Worm (Caenorhabditis elegans) whole organism, L1 larva: Measurements from ENCODE around the gene Y17G9B.2.
A peak's percentile ranks its signal among the peaks of the same experiment; 100 is the strongest.

Experiments used
- F16B12.6 ChIP-seq: fragments of 150-350 bp; optimal IDR thresholded peaks from 2 replicates; lab custom pipeline; 2014; ENCODE audit warnings: missing biosample characterization, missing genetic modification characterization
- alr-1 ChIP-seq: fragments of 200-800 bp; sonication (Bioruptor generic); optimal IDR thresholded peaks from 2 replicates; lab custom pipeline; 2018; ENCODE audit warnings: borderline replicate concordance, mild to moderate bottlenecking, missing genetic modification characterization, missing compliant biosample characterization
- blmp-1 ChIP-seq: fragments of 150-350 bp; optimal IDR thresholded peaks from 2 replicates; lab custom pipeline; 2014; ENCODE audit warnings: missing biosample characterization, missing genetic modification characterization
- ceh-63 ChIP-seq: fragments of 200-800 bp; sonication (Bioruptor generic); optimal IDR thresholded peaks from 2 replicates; lab custom pipeline; 2018; ENCODE audit warnings: mild to moderate bottlenecking, missing genetic modification characterization, missing compliant biosample characterization
- ceh-82 ChIP-seq, 3 experiments: fragments of 150-350 bp in 1 of 3; sonication (generic microtip) in 2 of 3; optimal IDR thresholded peaks; 2 replicates each; lab custom pipeline; 2014 to 2017; ENCODE audit warnings: missing biosample characterization in 3 of 3, missing genetic modification characterization in 3 of 3
- ceh-88 ChIP-seq: fragments of 200-800 bp; sonication (Bioruptor generic); IDR thresholded peaks from 2 replicates; pipeline ENCODE4 v1.3.6; 2022; ENCODE audit warnings: missing genetic modification characterization, missing compliant biosample characterization
- ceh-90 ChIP-seq: sonication (generic microtip); optimal IDR thresholded peaks from 2 replicates; lab custom pipeline; 2016; ENCODE audit warnings: missing genetic modification characterization, missing compliant biosample characterization
- efl-1 ChIP-seq, 4 experiments: fragments of 150-350 bp; optimal IDR thresholded peaks in 3 of 4; peaks in 1 of 4; 1 replicate in 1 of 4; 2 replicates in 3 of 4; lab custom pipeline; 2014; ENCODE audit warnings: missing biosample characterization in 2 of 4, missing genetic modification characterization in 2 of 4, missing genetic modification reagents in 2 of 4
- efl-3 ChIP-seq: fragments of 200-800 bp; sonication (Bioruptor generic); optimal IDR thresholded peaks from 2 replicates; lab custom pipeline; 2018; ENCODE audit warnings: mild to moderate bottlenecking, missing genetic modification characterization, missing compliant biosample characterization
- egl-13 ChIP-seq: sonication (generic microtip); optimal IDR thresholded peaks from 2 replicates; lab custom pipeline; 2016; ENCODE audit warnings: missing genotype, missing genetic modification reagents, missing genetic modification characterization, missing compliant biosample characterization
- elt-3 ChIP-seq, 6 experiments: fragments of 150-350 bp in 1 of 6; sonication (generic microtip); optimal IDR thresholded peaks; 2 replicates each; lab custom pipeline; 2017 to 2018; ENCODE audit warnings: missing biosample characterization in 6 of 6, missing genetic modification characterization in 6 of 6, inconsistent platforms in 1 of 6
- ets-5 ChIP-seq: fragments of 200-800 bp; sonication (Bioruptor generic); IDR thresholded peaks from 2 replicates; pipeline ENCODE4 v1.3.6; 2022; ENCODE audit warnings: missing genetic modification characterization, missing compliant biosample characterization
- fkh-4 ChIP-seq: sonication (generic microtip); optimal IDR thresholded peaks from 2 replicates; lab custom pipeline; 2016; ENCODE audit warnings: missing compliant biosample characterization, missing genetic modification characterization, borderline replicate concordance
- fkh-8 ChIP-seq: sonication (generic microtip); optimal IDR thresholded peaks from 2 replicates; lab custom pipeline; 2016; ENCODE audit warnings: mild to moderate bottlenecking, missing genetic modification characterization, missing compliant biosample characterization
- grh-1 ChIP-seq: fragments of 200-800 bp; sonication (Bioruptor generic); IDR thresholded peaks from 2 replicates; pipeline ENCODE4 v1.3.6; 2022; ENCODE audit warnings: missing genetic modification reagents, missing genetic modification characterization, missing compliant biosample characterization
- hlh-4 ChIP-seq: sonication (generic microtip); optimal IDR thresholded peaks from 2 replicates; lab custom pipeline; 2016; ENCODE audit warnings: mild to moderate bottlenecking, missing genetic modification characterization, missing compliant biosample characterization
- hpl-2 ChIP-seq: fragments of 150-350 bp; optimal IDR thresholded peaks from 2 replicates; lab custom pipeline; 2014; ENCODE audit warnings: missing biosample characterization, missing genetic modification reagents, missing genetic modification characterization
- irx-1 ChIP-seq: sonication (generic microtip); optimal IDR thresholded peaks from 2 replicates; lab custom pipeline; 2016; ENCODE audit warnings: missing genetic modification characterization, missing compliant biosample characterization
- isw-1 ChIP-seq: fragments of 200-800 bp; sonication (Bioruptor generic); IDR thresholded peaks from 2 replicates; pipeline ENCODE4 v1.3.6; 2022; ENCODE audit warnings: missing genetic modification characterization, missing compliant biosample characterization
- jun-1 ChIP-seq: fragments of 150-350 bp; optimal IDR thresholded peaks from 2 replicates; lab custom pipeline; 2014; ENCODE audit warnings: missing biosample characterization, missing genetic modification reagents, missing genetic modification characterization
- lin-13 ChIP-seq: fragments of 150-350 bp; optimal IDR thresholded peaks from 2 replicates; lab custom pipeline; 2014; ENCODE audit warnings: missing biosample characterization, missing genetic modification reagents, missing genetic modification characterization
- lin-35 ChIP-seq, 2 experiments: fragments of 150-350 bp; optimal IDR thresholded peaks; 2 replicates each; lab custom pipeline; 2014; ENCODE audit warnings: missing biosample characterization in 2 of 2, missing genetic modification characterization in 2 of 2, missing genetic modification reagents in 2 of 2
- lin-39 ChIP-seq: fragments of 150-350 bp; optimal IDR thresholded peaks from 2 replicates; lab custom pipeline; 2014; ENCODE audit warnings: missing biosample characterization, missing genetic modification reagents, missing genetic modification characterization
- lir-3 ChIP-seq: sonication (generic microtip); optimal IDR thresholded peaks from 2 replicates; lab custom pipeline; 2016; ENCODE audit warnings: mild to moderate bottlenecking, missing genetic modification characterization, moderate library complexity, missing compliant biosample characterization; ENCODE audit not compliant: poor library complexity
- lsy-2 ChIP-seq, 2 experiments: fragments of 150-350 bp; optimal IDR thresholded peaks; 2 replicates each; lab custom pipeline; 2014; ENCODE audit warnings: missing biosample characterization in 2 of 2, missing genetic modification characterization in 2 of 2
- mef-2 ChIP-seq: fragments of 150-350 bp; optimal IDR thresholded peaks from 2 replicates; lab custom pipeline; 2014; ENCODE audit warnings: missing biosample characterization, missing genetic modification characterization
- mep-1 ChIP-seq: fragments of 150-350 bp; optimal IDR thresholded peaks from 2 replicates; lab custom pipeline; 2014; ENCODE audit warnings: missing biosample characterization, missing genetic modification characterization
- nhr-19 ChIP-seq: fragments of 200-800 bp; sonication (Bioruptor generic); conservative IDR thresholded peaks from 2 replicates; pipeline ENCODE4 v1.3.6; 2022; ENCODE audit warnings: missing genetic modification characterization, missing compliant biosample characterization
- nhr-20 ChIP-seq: sonication (generic microtip); optimal IDR thresholded peaks from 2 replicates; lab custom pipeline; 2016; ENCODE audit warnings: mild to moderate bottlenecking, missing genetic modification characterization, missing compliant biosample characterization
- nhr-237 ChIP-seq: fragments of 150-350 bp; optimal IDR thresholded peaks from 2 replicates; lab custom pipeline; 2014; ENCODE audit warnings: missing biosample characterization, missing genetic modification characterization
- nhr-47 ChIP-seq: sonication (generic microtip); optimal IDR thresholded peaks from 2 replicates; lab custom pipeline; 2016; ENCODE audit warnings: mild to moderate bottlenecking, missing genetic modification characterization, moderate library complexity, missing compliant biosample characterization
- nhr-71 ChIP-seq: sonication (generic microtip); optimal IDR thresholded peaks from 2 replicates; lab custom pipeline; 2016; ENCODE audit warnings: mild to moderate bottlenecking, missing genetic modification characterization, moderate library complexity, missing compliant biosample characterization
- nhr-84 ChIP-seq: sonication (generic microtip); optimal IDR thresholded peaks from 2 replicates; lab custom pipeline; 2017; ENCODE audit warnings: missing biosample characterization, missing genetic modification characterization
- nhr-90 ChIP-seq: sonication (generic microtip); optimal IDR thresholded peaks from 2 replicates; lab custom pipeline; 2016; ENCODE audit warnings: mild to moderate bottlenecking, missing genetic modification characterization, missing compliant biosample characterization; ENCODE audit not compliant: poor library complexity
- pax-3 ChIP-seq: fragments of 200-800 bp; sonication (Bioruptor generic); optimal IDR thresholded peaks from 2 replicates; lab custom pipeline; 2018; ENCODE audit warnings: mild to moderate bottlenecking, missing genetic modification characterization, moderate library complexity, missing compliant biosample characterization
- pqm-1 ChIP-seq: sonication (generic microtip); optimal IDR thresholded peaks from 3 replicates; lab custom pipeline; 2017; ENCODE audit warnings: missing biosample characterization, missing genetic modification characterization
- rnt-1 ChIP-seq: sonication (generic microtip); optimal IDR thresholded peaks from 2 replicates; lab custom pipeline; 2016; ENCODE audit warnings: mild to moderate bottlenecking, missing genetic modification characterization, moderate library complexity, missing compliant biosample characterization
- skn-1 ChIP-seq: fragments of 150-350 bp; optimal IDR thresholded peaks from 2 replicates; lab custom pipeline; 2014; ENCODE audit warnings: missing biosample characterization, missing genetic modification characterization
- snpc-4 ChIP-seq: fragments of 150-350 bp; optimal IDR thresholded peaks from 2 replicates; lab custom pipeline; 2014; ENCODE audit warnings: missing biosample characterization, missing genetic modification characterization
- snu-23 ChIP-seq: sonication (generic microtip); optimal IDR thresholded peaks from 2 replicates; lab custom pipeline; 2016; ENCODE audit warnings: missing genetic modification characterization, missing compliant biosample characterization
- sox-4 ChIP-seq: sonication (generic microtip); optimal IDR thresholded peaks from 2 replicates; lab custom pipeline; 2016; ENCODE audit warnings: missing genetic modification characterization, missing compliant biosample characterization
- swsn-7 ChIP-seq: sonication (generic microtip); optimal IDR thresholded peaks from 2 replicates; lab custom pipeline; 2016; ENCODE audit warnings: missing genetic modification characterization, missing compliant biosample characterization
- unc-130 ChIP-seq: fragments of 150-350 bp; optimal IDR thresholded peaks from 2 replicates; lab custom pipeline; 2017; ENCODE audit warnings: missing biosample characterization, missing genetic modification characterization, inconsistent platforms
- unc-30 ChIP-seq: sonication (generic microtip); optimal IDR thresholded peaks from 2 replicates; lab custom pipeline; 2017; ENCODE audit warnings: missing biosample characterization, missing genetic modification characterization
- unc-98 ChIP-seq: fragments of 200-800 bp; sonication (Bioruptor generic); IDR thresholded peaks from 2 replicates; pipeline ENCODE4 v1.3.6; 2022; ENCODE audit warnings: missing genetic modification characterization, missing compliant biosample characterization
- zag-1 ChIP-seq: fragments of 150-350 bp; optimal IDR thresholded peaks from 2 replicates; lab custom pipeline; 2014; ENCODE audit warnings: missing biosample characterization, missing genetic modification characterization
- ztf-11 ChIP-seq, 2 experiments: sonication (generic microtip); optimal IDR thresholded peaks; 2 replicates each; lab custom pipeline; 2016 to 2017; ENCODE audit warnings: missing genetic modification characterization in 2 of 2, missing biosample characterization in 1 of 2, missing compliant biosample characterization in 1 of 2
- ztf-4 ChIP-seq: fragments of 150-350 bp; optimal IDR thresholded peaks from 2 replicates; lab custom pipeline; 2014; ENCODE audit warnings: missing biosample characterization, missing genetic modification characterization

The Y17G9B.2 gene

ce11 chrIV:4809813-4810212, 45.9 kb downstream of the Y17G9B.2 start, which contains the start of gene H06H21.37:
TSS of gene H06H21.37 (minus strand) at chrIV:4809974.
- no peak for TF ChIP-seq pqm-1 (tag; lab: Kevin White, UChicago)
- no peak for TF ChIP-seq ets-5
- TF ChIP-seq mep-1 (tag; lab: Kevin White, UChicago) = no peak
- no peak for TF ChIP-seq alr-1
- no peak for TF ChIP-seq efl-3 (GFP tag; lab: Kevin White, UChicago)
- TF ChIP-seq efl-1 (optimal IDR thresholded peaks at IDR 0.05; lab: Kevin White, UChicago) = no peak
- TF ChIP-seq efl-1 (GFP tag; optimal IDR thresholded peaks at IDR 0.05 in 1 of 2; lab: Kevin White, UChicago) = no peak
- no peak for TF ChIP-seq nhr-47
- no peak for TF ChIP-seq hlh-4
- no peak for TF ChIP-seq lir-3 (tag; lab: Kevin White, UChicago)
- TF ChIP-seq irx-1 (tag; lab: Kevin White, UChicago) = no peak
- TF ChIP-seq lsy-2 (tag; optimal IDR thresholded peaks at IDR 0.05; lab: Kevin White, UChicago) = no peak
- TF ChIP-seq snpc-4 (tag; lab: Kevin White, UChicago) = no peak
- TF ChIP-seq fkh-4 = no peak
- TF ChIP-seq ceh-82 (tag; optimal IDR thresholded peaks at IDR 0.05; lab: Kevin White, UChicago) = no peak
- TF ChIP-seq ceh-90 (tag; lab: Kevin White, UChicago) = no peak
- no peak for TF ChIP-seq lin-35 (GFP tag; optimal IDR thresholded peaks at IDR 0.05; lab: Kevin White, UChicago)
- no peak for TF ChIP-seq lin-13 (GFP tag; lab: Kevin White, UChicago)
- no peak for TF ChIP-seq egl-13 (tag; lab: Kevin White, UChicago)
- TF ChIP-seq skn-1 (tag; lab: Kevin White, UChicago) = no peak
- no peak for TF ChIP-seq snu-23 (GFP tag; lab: Kevin White, UChicago)

ce11 chrIV:4810377-4810984, 46.5 kb downstream of the Y17G9B.2 start, which contains the start of gene eif-1.A:
TSS of gene eif-1.A (plus strand) at chrIV:4810934.
- no peak for TF ChIP-seq jun-1 (tag; lab: Kevin White, UChicago)
- TF ChIP-seq nhr-20 (tag; lab: Kevin White, UChicago) = peak; percentile 54
- peak; percentile 18 to 62 (median 43) for TF ChIP-seq ceh-82 (tag; optimal IDR thresholded peaks at IDR 0.05; lab: Kevin White, UChicago)
- no peak for TF ChIP-seq zag-1 (tag; lab: Kevin White, UChicago)
- TF ChIP-seq mef-2 (tag; lab: Kevin White, UChicago) = no peak
- TF ChIP-seq grh-1 (GFP tag; lab: Robert Waterston, UW) = no peak
- peak; percentile 63 to 85 for TF ChIP-seq lsy-2 (tag; optimal IDR thresholded peaks at IDR 0.05; lab: Kevin White, UChicago)
- no peak for TF ChIP-seq hlh-4
- TF ChIP-seq irx-1 (tag; lab: Kevin White, UChicago) = no peak
- TF ChIP-seq pax-3 (tag; lab: Kevin White, UChicago) = no peak
- TF ChIP-seq blmp-1 = no peak
- peak; percentile 61 for TF ChIP-seq nhr-47
- no peak for TF ChIP-seq ceh-88 (GFP tag; lab: Robert Waterston, UW)
- peak in 1 of 6 experiments; percentile 61 for TF ChIP-seq elt-3 (tag; optimal IDR thresholded peaks at IDR 0.05; lab: Kevin White, UChicago)
- no peak for TF ChIP-seq sox-4 (tag; lab: Kevin White, UChicago)
- TF ChIP-seq swsn-7 (tag; lab: Kevin White, UChicago) = peak; percentile 47
- TF ChIP-seq nhr-237 (tag; lab: Kevin White, UChicago) = no peak
- TF ChIP-seq unc-98 (GFP tag; lab: Robert Waterston, UW) = no peak
- peak; percentile 12 for TF ChIP-seq lin-39
- no peak for TF ChIP-seq lir-3 (tag; lab: Kevin White, UChicago)
- TF ChIP-seq isw-1 (GFP tag; lab: Robert Waterston, UW) = peak; percentile 28; the same call in 1 of the 2 replicates
- TF ChIP-seq rnt-1 = peak; percentile 51
- peak; percentile 82 for TF ChIP-seq F16B12.6 (tag; lab: Kevin White, UChicago)
- TF ChIP-seq nhr-84 (tag; lab: Kevin White, UChicago) = no peak
- peak; percentile 6 for TF ChIP-seq lin-13 (GFP tag; lab: Kevin White, UChicago)
- peak; percentile 26 for TF ChIP-seq hpl-2 (GFP tag; lab: Kevin White, UChicago)
- TF ChIP-seq nhr-19 (GFP tag; lab: Robert Waterston, UW) = no peak
- TF ChIP-seq fkh-4 = no peak
- no peak for TF ChIP-seq ceh-63 (GFP tag; lab: Kevin White, UChicago)
- peak; percentile 72 for TF ChIP-seq unc-130 (tag; lab: Kevin White, UChicago)
- TF ChIP-seq ztf-11 (tag; optimal IDR thresholded peaks at IDR 0.05; lab: Kevin White, UChicago) = no peak
- peak; percentile 54 to 75 for TF ChIP-seq lin-35 (GFP tag; optimal IDR thresholded peaks at IDR 0.05; lab: Kevin White, UChicago)
- TF ChIP-seq nhr-90 = peak; percentile 54
- TF ChIP-seq ztf-4 (tag; lab: Kevin White, UChicago) = no peak
- peak; percentile 63 for TF ChIP-seq nhr-71 (tag; lab: Kevin White, UChicago)
- TF ChIP-seq efl-3 (GFP tag; lab: Kevin White, UChicago) = no peak
- peak; percentile 13 for TF ChIP-seq egl-13 (tag; lab: Kevin White, UChicago)
- peak; percentile 34 for TF ChIP-seq fkh-8
- TF ChIP-seq unc-30 (tag; lab: Kevin White, UChicago) = no peak
